Worm (Caenorhabditis elegans) whole organism, young adult: ENCODE results near the gene gei-13.

Source experiments
- B0336.3 ChIP-seq: fragments of 200-800 bp; sonication (Bioruptor generic); IDR thresholded peaks from 2 replicates; pipeline ENCODE4 v1.3.6; 2022; ENCODE audit warnings: missing genetic modification characterization, missing compliant biosample characterization
- C06A6.2 ChIP-seq: fragments of 200-800 bp; sonication (Bioruptor generic); conservative IDR thresholded peaks from 2 replicates; pipeline ENCODE4 v1.3.6; 2022; ENCODE audit warnings: missing genetic modification characterization, missing compliant biosample characterization
- F23B12.7 ChIP-seq: sonication (generic microtip); optimal IDR thresholded peaks from 2 replicates; lab custom pipeline; 2017; ENCODE audit warnings: missing genetic modification characterization, mild to moderate bottlenecking, missing compliant biosample characterization, antibody characterized with exemption, moderate library complexity; ENCODE audit not compliant: insufficient read depth
- F37B4.10 ChIP-seq: fragments of 200-800 bp; sonication (Bioruptor generic); IDR thresholded peaks from 2 replicates; pipeline ENCODE4 v1.3.6; 2022; ENCODE audit warnings: missing genetic modification characterization, missing compliant biosample characterization
- F57C9.4 ChIP-seq: sonication (generic microtip); optimal IDR thresholded peaks from 2 replicates; lab custom pipeline; 2017; ENCODE audit warnings: mild to moderate bottlenecking, missing genetic modification characterization, missing compliant biosample characterization
- K11D2.4 ChIP-seq: fragments of 200-800 bp; sonication (Bioruptor generic); IDR thresholded peaks from 2 replicates; pipeline ENCODE4 v1.3.6; 2022; ENCODE audit warnings: missing genetic modification reagents, missing genetic modification characterization, missing compliant biosample characterization
- T07F8.4 ChIP-seq: sonication (generic microtip); optimal IDR thresholded peaks from 2 replicates; lab custom pipeline; 2016; ENCODE audit warnings: mild to moderate bottlenecking, missing genetic modification characterization, moderate library complexity, missing compliant biosample characterization
- Y56A3A.18 ChIP-seq: fragments of 200-800 bp; sonication (Bioruptor generic); IDR thresholded peaks from 2 replicates; pipeline ENCODE4 v1.3.6; 2022; ENCODE audit warnings: missing genetic modification reagents, missing genetic modification characterization, missing compliant biosample characterization
- Y95B8A.8 ChIP-seq: fragments of 200-800 bp; sonication (Bioruptor generic); IDR thresholded peaks from 2 replicates; pipeline ENCODE4 v1.3.6; 2022; ENCODE audit warnings: missing genetic modification reagents, missing genetic modification characterization, missing compliant biosample characterization
- aptf-2 ChIP-seq: fragments of 200-800 bp; sonication (Bioruptor generic); conservative IDR thresholded peaks from 2 replicates; pipeline ENCODE4 v1.3.6; 2022; ENCODE audit warnings: missing genetic modification reagents, missing genetic modification characterization, missing compliant biosample characterization
- atf-7 ChIP-seq: sonication (generic microtip); optimal IDR thresholded peaks from 2 replicates; lab custom pipeline; 2017; ENCODE audit warnings: mild to moderate bottlenecking, missing genetic modification characterization, missing compliant biosample characterization
- attf-5 ChIP-seq: fragments of 200-800 bp; sonication (Bioruptor generic); optimal IDR thresholded peaks from 2 replicates; lab custom pipeline; 2018; ENCODE audit warnings: mild to moderate bottlenecking, missing genetic modification characterization, missing compliant biosample characterization
- cebp-2 ChIP-seq: fragments of 200-800 bp; sonication (Bioruptor generic); IDR thresholded peaks from 2 replicates; pipeline ENCODE4 v1.3.6; 2022; ENCODE audit warnings: missing genetic modification characterization, missing compliant biosample characterization
- ceh-40 ChIP-seq: fragments of 200-800 bp; sonication (Bioruptor generic); IDR thresholded peaks from 2 replicates; pipeline ENCODE4 v1.3.6; 2022; ENCODE audit warnings: missing genetic modification characterization, missing compliant biosample characterization
- ceh-58 ChIP-seq: fragments of 200-800 bp; sonication (Bioruptor generic); IDR thresholded peaks from 2 replicates; pipeline ENCODE4 v1.3.6; 2022; ENCODE audit warnings: missing genetic modification characterization, missing compliant biosample characterization
- die-1 ChIP-seq: sonication (generic microtip); optimal IDR thresholded peaks from 2 replicates; lab custom pipeline; 2016; ENCODE audit warnings: missing genotype, mild to moderate bottlenecking, missing genetic modification characterization, missing compliant biosample characterization
- dox-1 ChIP-seq: fragments of 200-800 bp; sonication (Bioruptor generic); IDR thresholded peaks from 2 replicates; pipeline ENCODE4 v1.3.6; 2022; ENCODE audit warnings: missing genetic modification reagents, missing genetic modification characterization, missing compliant biosample characterization
- dpff-1 ChIP-seq: sonication (generic microtip); optimal IDR thresholded peaks from 2 replicates; lab custom pipeline; 2017; ENCODE audit warnings: mild to moderate bottlenecking, missing genetic modification characterization, missing compliant biosample characterization
- dpl-1 ChIP-seq: fragments of 150-350 bp; optimal IDR thresholded peaks from 2 replicates; lab custom pipeline; 2014; ENCODE audit warnings: missing biosample characterization, missing genetic modification reagents, missing genetic modification characterization
- efl-1 ChIP-seq: fragments of 150-350 bp; optimal IDR thresholded peaks from 2 replicates; lab custom pipeline; 2014; ENCODE audit warnings: missing biosample characterization, missing genetic modification reagents, missing genetic modification characterization
- egl-44 ChIP-seq: fragments of 200-800 bp; sonication (Bioruptor generic); IDR thresholded peaks from 2 replicates; pipeline ENCODE4 v1.3.6; 2022; ENCODE audit warnings: missing genetic modification reagents, missing genetic modification characterization, missing compliant biosample characterization
- hmg-1.2 ChIP-seq: fragments of 200-800 bp; sonication (Bioruptor generic); IDR thresholded peaks from 2 replicates; pipeline ENCODE4 v1.3.6; 2022; ENCODE audit warnings: missing genetic modification reagents, missing genetic modification characterization, missing compliant biosample characterization
- let-526 ChIP-seq: fragments of 200-800 bp; sonication (Bioruptor generic); IDR thresholded peaks from 2 replicates; pipeline ENCODE4 v1.3.6; 2022; ENCODE audit warnings: missing genetic modification reagents, missing genetic modification characterization, missing compliant biosample characterization
- lin-54 ChIP-seq: fragments of 200-800 bp; sonication (Bioruptor generic); optimal IDR thresholded peaks from 2 replicates; lab custom pipeline; 2018; ENCODE audit warnings: mild to moderate bottlenecking, missing genetic modification characterization, missing compliant biosample characterization
- mcd-1 ChIP-seq: fragments of 200-800 bp; sonication (Bioruptor generic); IDR thresholded peaks from 2 replicates; pipeline ENCODE4 v1.3.6; 2022; ENCODE audit warnings: missing genetic modification reagents, missing genetic modification characterization, missing compliant biosample characterization
- mxl-1 ChIP-seq: sonication (generic microtip); optimal IDR thresholded peaks from 2 replicates; lab custom pipeline; 2016; ENCODE audit warnings: missing genetic modification characterization, missing compliant biosample characterization
- nhr-120 ChIP-seq: fragments of 200-800 bp; sonication (Bioruptor generic); IDR thresholded peaks from 2 replicates; pipeline ENCODE4 v1.3.6; 2022; ENCODE audit warnings: missing genetic modification characterization, missing compliant biosample characterization
- pbrm-1 ChIP-seq: fragments of 200-800 bp; sonication (Bioruptor generic); IDR thresholded peaks from 2 replicates; pipeline ENCODE4 v1.3.6; 2022; ENCODE audit warnings: missing genetic modification reagents, missing genetic modification characterization, missing compliant biosample characterization
- pha-4 ChIP-seq: fragments of 150-350 bp; sonication (generic microtip); optimal IDR thresholded peaks from 2 replicates; lab custom pipeline; 2014; ENCODE audit warnings: missing biosample characterization, missing genetic modification reagents, missing genetic modification characterization
- rcor-1 ChIP-seq: fragments of 200-800 bp; sonication (Bioruptor generic); IDR thresholded peaks from 2 replicates; pipeline ENCODE4 v1.3.6; 2022; ENCODE audit warnings: missing genetic modification reagents, missing genetic modification characterization, missing compliant biosample characterization
- repo-1 ChIP-seq: sonication (generic microtip); optimal IDR thresholded peaks from 2 replicates; lab custom pipeline; 2017; ENCODE audit warnings: mild to moderate bottlenecking, missing genetic modification characterization, missing compliant biosample characterization
- rpc-1 ChIP-seq, 2 experiments: fragments of 150-350 bp in 1 of 2; sonication (generic microtip) in 1 of 2; optimal IDR thresholded peaks; 2 replicates each; lab custom pipeline; 2014 to 2018; ENCODE audit warnings: missing biosample characterization in 1 of 2, missing genetic modification characterization in 1 of 2, missing genetic modification reagents in 1 of 2, missing genotype in 1 of 2
- snpc-4 ChIP-seq, 5 experiments: fragments of 150-350 bp in 1 of 5; sonication (generic microtip) in 4 of 5; optimal IDR thresholded peaks; 2 replicates each; lab custom pipeline; 2014 to 2018; ENCODE audit warnings: missing genetic modification characterization in 5 of 5, missing biosample characterization in 3 of 5, antibody characterized with exemption in 2 of 5, mild to moderate bottlenecking in 2 of 5, missing compliant biosample characterization in 2 of 5, missing genotype in 2 of 5, moderate library complexity in 2 of 5, missing genetic modification reagents in 1 of 5
- tbx-9 ChIP-seq: sonication (generic microtip); optimal IDR thresholded peaks from 2 replicates; lab custom pipeline; 2016; ENCODE audit warnings: borderline replicate concordance, missing genetic modification characterization, inconsistent platforms, missing compliant biosample characterization
- unc-62 ChIP-seq: fragments of 150-350 bp; optimal IDR thresholded peaks from 2 replicates; lab custom pipeline; 2014; ENCODE audit warnings: missing biosample characterization, missing genetic modification reagents, missing genetic modification characterization
- zim-3 ChIP-seq: sonication (generic microtip); optimal IDR thresholded peaks from 2 replicates; lab custom pipeline; 2017; ENCODE audit warnings: mild to moderate bottlenecking, missing genetic modification characterization, moderate library complexity, missing compliant biosample characterization
- ztf-18 ChIP-seq: sonication (generic microtip); optimal IDR thresholded peaks from 2 replicates; lab custom pipeline; 2016; ENCODE audit warnings: missing genotype, mild to moderate bottlenecking, missing genetic modification characterization, missing compliant biosample characterization
- ztf-22 ChIP-seq: fragments of 200-800 bp; sonication (Bioruptor generic); optimal IDR thresholded peaks from 2 replicates; lab custom pipeline; 2018; ENCODE audit warnings: mild to moderate bottlenecking, missing genetic modification characterization, moderate library complexity, missing compliant biosample characterization
- ztf-28 ChIP-seq: fragments of 200-800 bp; sonication (Bioruptor generic); IDR thresholded peaks from 2 replicates; pipeline ENCODE4 v1.3.6; 2022; ENCODE audit warnings: missing genetic modification reagents, missing genetic modification characterization, missing compliant biosample characterization
- ztf-3 ChIP-seq: fragments of 200-800 bp; sonication (Bioruptor generic); optimal IDR thresholded peaks from 2 replicates; lab custom pipeline; 2018; ENCODE audit warnings: mild to moderate bottlenecking, missing genetic modification characterization, missing compliant biosample characterization
- ztf-6 ChIP-seq: fragments of 200-800 bp; sonication (Bioruptor generic); IDR thresholded peaks from 2 replicates; pipeline ENCODE4 v1.3.6; 2022; ENCODE audit warnings: missing genetic modification reagents, missing genetic modification characterization, missing compliant biosample characterization

gei-13 gene

DNA sequence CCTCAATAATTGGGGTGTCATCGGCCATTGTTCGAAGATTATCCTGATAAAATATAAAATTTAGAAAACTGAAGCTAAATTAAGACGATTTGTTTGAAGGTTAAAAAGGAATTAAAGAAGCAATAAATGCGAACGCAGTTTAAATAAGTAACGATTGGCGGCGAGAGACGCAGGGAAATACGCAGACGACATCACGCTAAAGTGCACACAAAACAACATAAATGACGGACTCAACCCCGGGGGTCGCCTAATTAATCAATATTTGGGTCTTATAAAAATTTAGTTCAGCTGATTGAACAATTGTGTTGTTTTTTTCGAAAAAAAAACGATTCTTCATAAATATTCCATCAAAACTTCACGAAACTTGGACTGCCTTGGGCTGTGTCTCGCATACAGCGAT is 20.5 kb downstream of the gei-13 start, which contains the start of gene hcp-3:
Gene hcp-3, minus strand, starts transcription at position 45 of the 400 bp plus-strand sequence.
- TF ChIP-seq rcor-1 (GFP tag; lab: Robert Waterston, UW) (no peak), mcd-1 (GFP tag; lab: Robert Waterston, UW) (no peak), lin-54 (GFP tag; lab: Kevin White, UChicago) (peak; percentile 4), K11D2.4 (GFP tag; lab: Robert Waterston, UW) (no peak), ztf-28 (no peak), T07F8.4 (tag; lab: Kevin White, UChicago) (no peak), F23B12.7 (tag; lab: Kevin White, UChicago) (no peak), nhr-120 (no peak), egl-44 (GFP tag; lab: Robert Waterston, UW) (no peak), C06A6.2 (no peak), zim-3 (tag; lab: Kevin White, UChicago) (no peak), F57C9.4 (no peak), Y95B8A.8 (GFP tag; lab: Robert Waterston, UW) (no peak), ztf-22 (no peak), rpc-1 (optimal IDR thresholded peaks at IDR 0.05; lab: Kevin White, UChicago) (no peak), rpc-1 (tag; optimal IDR thresholded peaks at IDR 0.05; lab: Kevin White, UChicago) (no peak), pha-4 (no peak), unc-62 (GFP tag; lab: Kevin White, UChicago) (no peak), atf-7 (tag; lab: Kevin White, UChicago) (no peak), ceh-58 (GFP tag; lab: Robert Waterston, UW) (no peak), ceh-40 (GFP tag; lab: Robert Waterston, UW) (no peak), efl-1 (GFP tag; lab: Kevin White, UChicago) (peak; percentile 2), attf-5 (GFP tag; lab: Kevin White, UChicago) (peak; percentile 26), snpc-4 (GFP tag; optimal IDR thresholded peaks at IDR 0.05; lab: Kevin White, UChicago) (no peak), snpc-4 (tag; optimal IDR thresholded peaks at IDR 0.05; lab: Kevin White, UChicago) (peak in 1 of 4 experiments; percentile 5), let-526 (GFP tag; lab: Robert Waterston, UW) (no peak), B0336.3 (GFP tag; lab: Robert Waterston, UW) (no peak), dpl-1 (no peak), ztf-18 (tag; lab: Kevin White, UChicago) (no peak), die-1 (no peak), ztf-6 (no peak), tbx-9 (no peak), aptf-2 (no peak), mxl-1 (tag; lab: Kevin White, UChicago) (no peak), cebp-2 (GFP tag; lab: Robert Waterston, UW) (no peak), dpff-1 (tag; lab: Kevin White, UChicago) (no peak), pbrm-1 (GFP tag; lab: Robert Waterston, UW) (peak; percentile 57; the same call in 1 of the 2 replicates), ztf-3 (GFP tag; lab: Kevin White, UChicago) (no peak), F37B4.10 (no peak), repo-1 (tag; lab: Kevin White, UChicago) (no peak), hmg-1.2 (GFP tag; lab: Robert Waterston, UW) (peak; percentile 27; the same call in 1 of the 2 replicates), dox-1 (GFP tag; lab: Robert Waterston, UW) (no peak), Y56A3A.18 (no peak)
